Fruit fly (Drosophila melanogaster): ENCODE data around the gene bocks.

Gene bocks

DNA sequence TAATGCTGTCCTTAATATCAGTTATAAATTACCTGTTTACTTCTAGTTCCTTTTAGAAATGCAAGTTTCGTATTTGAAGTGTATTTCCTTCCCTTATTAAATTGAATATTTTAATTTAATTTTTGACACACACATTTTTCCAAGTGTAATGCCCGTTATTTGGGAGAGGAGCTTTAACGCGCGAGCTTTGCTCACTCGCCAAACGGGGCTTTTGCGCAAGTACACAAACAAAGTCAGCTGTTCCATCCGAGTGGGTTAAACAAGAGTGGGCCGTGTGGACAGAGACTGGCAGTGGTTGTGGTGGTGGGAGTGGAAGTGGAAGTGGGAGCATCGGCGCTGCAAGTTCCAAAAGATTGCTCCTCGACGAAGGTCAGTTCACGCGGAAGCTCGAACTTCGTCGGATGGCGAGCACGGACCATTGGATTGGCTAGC lies 9.7 kb downstream of the bocks start, which contains the start of gene CG8301 (continued):
- no peak for TF ChIP-seq fd96Cb (tag; optimal IDR thresholded peaks at IDR 0.05)
- TF ChIP-seq CG33557 (GFP tag; optimal IDR thresholded peaks at IDR 0.05), result no peak
- no peak for TF ChIP-seq zfh2 (GFP tag; optimal IDR thresholded peaks at IDR 0.05)
- no peak for TF ChIP-seq cas (GFP tag; IDR thresholded peaks at IDR 0.05)
- TF ChIP-seq Opbp (GFP tag; IDR thresholded peaks at IDR 0.05; ENCODE audit: partially characterized antibody), result no peak
- peak; percentile 20 for TF ChIP-seq CG5180 (GFP tag; optimal IDR thresholded peaks at IDR 0.05)
- peak; percentile 20 for TF ChIP-seq Meics (GFP tag; optimal IDR thresholded peaks at IDR 0.05)
- TF ChIP-seq Dll (GFP tag; IDR thresholded peaks at IDR 0.05; ENCODE audit: partially characterized antibody), result no peak
- TF ChIP-seq CG33213 (GFP tag; optimal IDR thresholded peaks at IDR 0.05), result no peak
- TF ChIP-seq ab (GFP tag; optimal IDR thresholded peaks at IDR 0.05), result no peak
- TF ChIP-seq Chrac-16 (GFP tag; optimal IDR thresholded peaks at IDR 0.05), result no peak
- TF ChIP-seq Drgx (GFP tag; IDR thresholded peaks at IDR 0.05), result peak; percentile 56
- TF ChIP-seq CG16815 (GFP tag; optimal IDR thresholded peaks at IDR 0.05), result no peak
- TF ChIP-seq CG4282 (GFP tag; optimal IDR thresholded peaks at IDR 0.05), result no peak
- TF ChIP-seq Gug (GFP tag; IDR thresholded peaks at IDR 0.05), result no peak
- TF ChIP-seq ERR (GFP tag; optimal IDR thresholded peaks at IDR 0.05), result peak; percentile 1
- TF ChIP-seq ranshi (GFP tag; IDR thresholded peaks at IDR 0.05), result no peak
- peak; percentile 5 for TF ChIP-seq az2 (GFP tag; optimal IDR thresholded peaks at IDR 0.05)
- no peak for TF ChIP-seq CG4404 (GFP tag; IDR thresholded peaks at IDR 0.05)
- peak; percentile 6 for TF ChIP-seq CG3281 (GFP tag; optimal IDR thresholded peaks at IDR 0.05)
- no peak for TF ChIP-seq CG1024 (GFP tag; IDR thresholded peaks at IDR 0.05)
- TF ChIP-seq CG16863 (GFP tag; optimal IDR thresholded peaks at IDR 0.05), result no peak
- TF ChIP-seq br (optimal IDR thresholded peaks at IDR 0.05), result no peak
- TF ChIP-seq CG10462 (GFP tag; optimal IDR thresholded peaks at IDR 0.05), result no peak
- TF ChIP-seq CG10267 (tag; optimal IDR thresholded peaks at IDR 0.05), result peak; percentile 12
- TF ChIP-seq pan (optimal IDR thresholded peaks at IDR 0.05), result no peak
- peak in 1 of 2 experiments; percentile 40 for TF ChIP-seq pan (GFP tag; optimal IDR thresholded peaks at IDR 0.05 in 1 of 2, IDR thresholded peaks at IDR 0.05 in 1 of 2)
- no peak for TF ChIP-seq CG12219 (GFP tag; optimal IDR thresholded peaks at IDR 0.05)
- no peak for TF ChIP-seq CG11398 (GFP tag; optimal IDR thresholded peaks at IDR 0.05)
- TF ChIP-seq kay (GFP tag; optimal IDR thresholded peaks at IDR 0.05), result no peak
- TF ChIP-seq disco-r (GFP tag; optimal IDR thresholded peaks at IDR 0.05), result no peak
- no peak for TF ChIP-seq vnd (GFP tag; IDR thresholded peaks at IDR 0.05; ENCODE audit: partially characterized antibody)
- no peak for TF ChIP-seq CG7987 (GFP tag; optimal IDR thresholded peaks at IDR 0.05)
- TF ChIP-seq GATAe (GFP tag; conservative IDR thresholded peaks at IDR 0.05), result no peak
- TF ChIP-seq CG15479 (GFP tag; optimal IDR thresholded peaks at IDR 0.05), result no peak
- no peak for TF ChIP-seq MTF-1 (GFP tag; optimal IDR thresholded peaks at IDR 0.05; ENCODE audit: borderline replicate concordance)
- TF ChIP-seq bcd (GFP tag; optimal IDR thresholded peaks at IDR 0.05), result peak; percentile 1
- TF ChIP-seq CG12299 (tag; optimal IDR thresholded peaks at IDR 0.05), result peak; percentile 24
- no peak for TF ChIP-seq lov (optimal IDR thresholded peaks at IDR 0.05)
- TF ChIP-seq lov (GFP tag; IDR thresholded peaks at IDR 0.05), result no peak
- no peak for TF ChIP-seq NC2β (GFP tag; optimal IDR thresholded peaks at IDR 0.05)
- no peak for TF ChIP-seq jing (GFP tag; optimal IDR thresholded peaks at IDR 0.05)
- no peak for TF ChIP-seq CG18619 (GFP tag; optimal IDR thresholded peaks at IDR 0.05)
- TF ChIP-seq Hey (tag; optimal IDR thresholded peaks at IDR 0.05), result no peak
- peak; percentile 70 for TF ChIP-seq zf30C (GFP tag; optimal IDR thresholded peaks at IDR 0.05)
- no peak for TF ChIP-seq Bdp1 (GFP tag; optimal IDR thresholded peaks at IDR 0.05)
- TF ChIP-seq run (tag; optimal IDR thresholded peaks at IDR 0.05), result no peak
- TF ChIP-seq ci (GFP tag; IDR thresholded peaks at IDR 0.05), result 0 out of 3 replicates have a peak, but pooled peaks have one; percentile 37
- no peak for TF ChIP-seq ato (GFP tag; IDR thresholded peaks at IDR 0.05; ENCODE audit: partially characterized antibody)
- 0 out of 3 replicates have a peak, but pooled peaks have one; percentile 14 for TF ChIP-seq B-H1 (GFP tag; IDR thresholded peaks at IDR 0.05)
- TF ChIP-seq maf-S (GFP tag; optimal IDR thresholded peaks at IDR 0.05), result no peak
- TF ChIP-seq CG8765 (GFP tag; IDR thresholded peaks at IDR 0.05), result no peak

Data from whole organism, embryonic.